Worm (Caenorhabditis elegans) whole organism, L1 larva: ENCODE results near the gene srlf-22.

Experiments used
- C34B4.2 ChIP-seq: sonication (generic microtip); optimal IDR thresholded peaks from 2 replicates; lab custom pipeline; 2017; ENCODE audit warnings: mild to moderate bottlenecking, missing genetic modification characterization, missing compliant biosample characterization
- F16B12.6 ChIP-seq: fragments of 150-350 bp; optimal IDR thresholded peaks from 2 replicates; lab custom pipeline; 2014; ENCODE audit warnings: missing biosample characterization, missing genetic modification characterization
- alr-1 ChIP-seq: fragments of 200-800 bp; sonication (Bioruptor generic); optimal IDR thresholded peaks from 2 replicates; lab custom pipeline; 2018; ENCODE audit warnings: borderline replicate concordance, mild to moderate bottlenecking, missing genetic modification characterization, missing compliant biosample characterization
- blmp-1 ChIP-seq: fragments of 150-350 bp; optimal IDR thresholded peaks from 2 replicates; lab custom pipeline; 2014; ENCODE audit warnings: missing biosample characterization, missing genetic modification characterization
- ceh-88 ChIP-seq: fragments of 200-800 bp; sonication (Bioruptor generic); IDR thresholded peaks from 2 replicates; pipeline ENCODE4 v1.3.6; 2022; ENCODE audit warnings: missing genetic modification characterization, missing compliant biosample characterization
- dpl-1 ChIP-seq, 3 experiments: fragments of 150-350 bp in 2 of 3; sonication (generic microtip) in 1 of 3; optimal IDR thresholded peaks; 2 replicates each; lab custom pipeline; 2014 to 2017; ENCODE audit warnings: missing biosample characterization in 3 of 3, missing genetic modification characterization in 3 of 3, missing genetic modification reagents in 3 of 3
- dsc-1 ChIP-seq: sonication (generic microtip); optimal IDR thresholded peaks from 2 replicates; lab custom pipeline; 2016; ENCODE audit warnings: mild to moderate bottlenecking, missing genetic modification characterization, missing compliant biosample characterization
- egl-13 ChIP-seq: sonication (generic microtip); optimal IDR thresholded peaks from 2 replicates; lab custom pipeline; 2016; ENCODE audit warnings: missing genotype, missing genetic modification reagents, missing genetic modification characterization, missing compliant biosample characterization
- ets-5 ChIP-seq: fragments of 200-800 bp; sonication (Bioruptor generic); IDR thresholded peaks from 2 replicates; pipeline ENCODE4 v1.3.6; 2022; ENCODE audit warnings: missing genetic modification characterization, missing compliant biosample characterization
- fkh-10 ChIP-seq: sonication (generic microtip); optimal IDR thresholded peaks from 2 replicates; lab custom pipeline; 2017; ENCODE audit warnings: missing biosample characterization, missing genetic modification reagents, missing genetic modification characterization
- fkh-4 ChIP-seq: sonication (generic microtip); optimal IDR thresholded peaks from 2 replicates; lab custom pipeline; 2016; ENCODE audit warnings: missing compliant biosample characterization, missing genetic modification characterization, borderline replicate concordance
- fos-1 ChIP-seq: fragments of 150-350 bp; optimal IDR thresholded peaks from 2 replicates; lab custom pipeline; 2014; ENCODE audit warnings: missing biosample characterization, missing genetic modification characterization
- hlh-4 ChIP-seq: sonication (generic microtip); optimal IDR thresholded peaks from 2 replicates; lab custom pipeline; 2016; ENCODE audit warnings: mild to moderate bottlenecking, missing genetic modification characterization, missing compliant biosample characterization
- isw-1 ChIP-seq: fragments of 200-800 bp; sonication (Bioruptor generic); IDR thresholded peaks from 2 replicates; pipeline ENCODE4 v1.3.6; 2022; ENCODE audit warnings: missing genetic modification characterization, missing compliant biosample characterization
- lin-35 ChIP-seq, 2 experiments: fragments of 150-350 bp; optimal IDR thresholded peaks; 2 replicates each; lab custom pipeline; 2014; ENCODE audit warnings: missing biosample characterization in 2 of 2, missing genetic modification characterization in 2 of 2, missing genetic modification reagents in 2 of 2
- lin-39 ChIP-seq: fragments of 150-350 bp; optimal IDR thresholded peaks from 2 replicates; lab custom pipeline; 2014; ENCODE audit warnings: missing biosample characterization, missing genetic modification reagents, missing genetic modification characterization
- lsy-2 ChIP-seq, 2 experiments: fragments of 150-350 bp; optimal IDR thresholded peaks; 2 replicates each; lab custom pipeline; 2014; ENCODE audit warnings: missing biosample characterization in 2 of 2, missing genetic modification characterization in 2 of 2
- mab-9 ChIP-seq: fragments of 200-800 bp; sonication (Bioruptor generic); IDR thresholded peaks from 2 replicates; pipeline ENCODE4 v1.3.6; 2022; ENCODE audit warnings: missing genetic modification reagents, missing genetic modification characterization, missing compliant biosample characterization
- mdl-1 ChIP-seq, 2 experiments: fragments of 150-350 bp; optimal IDR thresholded peaks; 2 replicates each; lab custom pipeline; 2014 to 2017; ENCODE audit warnings: missing biosample characterization in 2 of 2, missing genetic modification characterization in 2 of 2, inconsistent platforms in 1 of 2
- mef-2 ChIP-seq: fragments of 150-350 bp; optimal IDR thresholded peaks from 2 replicates; lab custom pipeline; 2014; ENCODE audit warnings: missing biosample characterization, missing genetic modification characterization
- mep-1 ChIP-seq: fragments of 150-350 bp; optimal IDR thresholded peaks from 2 replicates; lab custom pipeline; 2014; ENCODE audit warnings: missing biosample characterization, missing genetic modification characterization
- nhr-12 ChIP-seq: sonication (generic microtip); optimal IDR thresholded peaks from 2 replicates; lab custom pipeline; 2017; ENCODE audit warnings: missing biosample characterization, missing genetic modification characterization
- nhr-20 ChIP-seq: sonication (generic microtip); optimal IDR thresholded peaks from 2 replicates; lab custom pipeline; 2016; ENCODE audit warnings: mild to moderate bottlenecking, missing genetic modification characterization, missing compliant biosample characterization
- nhr-47 ChIP-seq: sonication (generic microtip); optimal IDR thresholded peaks from 2 replicates; lab custom pipeline; 2016; ENCODE audit warnings: mild to moderate bottlenecking, missing genetic modification characterization, moderate library complexity, missing compliant biosample characterization
- nhr-77 ChIP-seq: fragments of 150-350 bp; optimal IDR thresholded peaks from 2 replicates; lab custom pipeline; 2014; ENCODE audit warnings: missing biosample characterization, missing genetic modification characterization
- nhr-85 ChIP-seq: sonication (generic microtip); peaks from one replicate; lab custom pipeline; 2016; ENCODE audit warnings: missing genetic modification characterization, inconsistent platforms, missing compliant biosample characterization
- pax-3 ChIP-seq: fragments of 200-800 bp; sonication (Bioruptor generic); optimal IDR thresholded peaks from 2 replicates; lab custom pipeline; 2018; ENCODE audit warnings: mild to moderate bottlenecking, missing genetic modification characterization, moderate library complexity, missing compliant biosample characterization
- pqm-1 ChIP-seq: sonication (generic microtip); optimal IDR thresholded peaks from 3 replicates; lab custom pipeline; 2017; ENCODE audit warnings: missing biosample characterization, missing genetic modification characterization
- rnt-1 ChIP-seq: sonication (generic microtip); optimal IDR thresholded peaks from 2 replicates; lab custom pipeline; 2016; ENCODE audit warnings: mild to moderate bottlenecking, missing genetic modification characterization, moderate library complexity, missing compliant biosample characterization
- snpc-4 ChIP-seq: fragments of 150-350 bp; optimal IDR thresholded peaks from 2 replicates; lab custom pipeline; 2014; ENCODE audit warnings: missing biosample characterization, missing genetic modification characterization
- sox-4 ChIP-seq: sonication (generic microtip); optimal IDR thresholded peaks from 2 replicates; lab custom pipeline; 2016; ENCODE audit warnings: missing genetic modification characterization, missing compliant biosample characterization
- swsn-7 ChIP-seq: sonication (generic microtip); optimal IDR thresholded peaks from 2 replicates; lab custom pipeline; 2016; ENCODE audit warnings: missing genetic modification characterization, missing compliant biosample characterization
- unc-130 ChIP-seq: fragments of 150-350 bp; optimal IDR thresholded peaks from 2 replicates; lab custom pipeline; 2017; ENCODE audit warnings: missing biosample characterization, missing genetic modification characterization, inconsistent platforms
- unc-30 ChIP-seq: sonication (generic microtip); optimal IDR thresholded peaks from 2 replicates; lab custom pipeline; 2017; ENCODE audit warnings: missing biosample characterization, missing genetic modification characterization
- vab-15 ChIP-seq: sonication (generic microtip); optimal IDR thresholded peaks from 2 replicates; lab custom pipeline; 2017; ENCODE audit warnings: missing genotype, mild to moderate bottlenecking, missing genetic modification characterization, missing compliant biosample characterization
- xbp-1 ChIP-seq: sonication (generic microtip); optimal IDR thresholded peaks from 2 replicates; lab custom pipeline; 2016; ENCODE audit warnings: missing genetic modification characterization, missing compliant biosample characterization
- zip-4 ChIP-seq: fragments of 200-800 bp; sonication (Bioruptor generic); optimal IDR thresholded peaks from 2 replicates; lab custom pipeline; 2018; ENCODE audit warnings: mild to moderate bottlenecking, missing genetic modification characterization, moderate library complexity, missing compliant biosample characterization
- ztf-4 ChIP-seq: fragments of 150-350 bp; optimal IDR thresholded peaks from 2 replicates; lab custom pipeline; 2014; ENCODE audit warnings: missing biosample characterization, missing genetic modification characterization

srlf-22 gene

DNA sequence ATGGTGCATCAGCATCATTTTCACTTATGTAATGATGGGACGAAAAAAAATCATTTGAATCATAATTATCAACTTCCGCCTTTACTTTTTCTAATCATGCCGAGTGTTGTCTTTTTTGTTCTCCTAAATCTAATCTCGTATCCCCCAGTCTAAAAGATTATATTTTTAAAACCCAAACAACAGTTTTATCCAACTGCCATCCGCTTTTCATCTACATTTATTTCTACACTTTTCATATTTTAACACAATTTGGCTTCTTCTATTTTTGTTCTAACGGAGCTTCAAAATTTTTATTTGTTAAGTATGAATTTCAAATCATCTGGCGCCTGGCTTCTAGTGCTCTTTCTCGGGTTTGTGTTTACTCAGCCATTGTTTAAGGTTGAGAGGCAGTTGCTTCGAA, 38.8 kb upstream of the srlf-22 start, which contains the start of gene K09C6.3:
Gene K09C6.3, plus strand, starts transcription at position 301 of the 400 bp plus-strand sequence.
- TF ChIP-seq lin-35 (GFP tag; optimal IDR thresholded peaks at IDR 0.05; lab: Kevin White, UChicago) (no peak), dpl-1 (GFP tag; optimal IDR thresholded peaks at IDR 0.05; lab: Kevin White, UChicago) (no peak), nhr-85 (tag; lab: Kevin White, UChicago) (no peak), nhr-12 (tag; lab: Kevin White, UChicago) (no peak), lin-39 (tag; lab: Kevin White, UChicago) (no peak), isw-1 (GFP tag; lab: Robert Waterston, UW) (no peak), mdl-1 (tag; optimal IDR thresholded peaks at IDR 0.05; lab: Kevin White, UChicago) (no peak), lsy-2 (tag; optimal IDR thresholded peaks at IDR 0.05; lab: Kevin White, UChicago) (no peak), F16B12.6 (tag; lab: Kevin White, UChicago) (no peak), mef-2 (tag; lab: Kevin White, UChicago) (no peak)

DNA sequence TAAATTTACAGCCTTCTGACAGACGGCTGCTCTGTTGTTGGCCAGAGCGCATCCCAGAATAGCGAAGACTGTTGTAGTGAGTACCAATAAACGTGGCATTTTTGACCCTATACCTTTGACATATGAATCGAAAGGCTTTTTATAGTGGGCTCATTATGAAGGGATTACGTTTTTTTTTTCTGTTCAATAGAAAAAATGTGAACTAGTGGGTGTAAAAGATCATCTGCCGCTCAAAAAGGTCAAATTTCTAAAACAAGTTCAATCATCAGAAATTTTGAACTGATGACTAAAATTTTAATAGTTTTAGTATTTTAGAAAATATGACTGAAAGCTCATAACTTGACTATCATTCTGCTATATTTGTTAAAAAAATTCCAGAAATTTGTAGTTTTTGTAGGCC, 36.0 kb upstream of the srlf-22 start, which contains the start of gene K09C6.9:
Gene K09C6.9, minus strand, starts transcription at position 101 of the 400 bp plus-strand sequence.
- TF ChIP-seq alr-1 (tag; lab: Kevin White, UChicago) (no peak), dsc-1 (tag; lab: Kevin White, UChicago) (no peak), rnt-1 (tag; lab: Kevin White, UChicago) (no peak), nhr-77 (tag; lab: Kevin White, UChicago) (no peak)
- TF ChIP-seq, all 84 proteins: peak for 0

- TF ChIP-seq egl-13: no peak
- TF ChIP-seq vab-15 (tag; lab: Kevin White, UChicago): no peak
- TF ChIP-seq xbp-1 (tag; lab: Kevin White, UChicago): no peak
- TF ChIP-seq dsc-1 (tag; lab: Kevin White, UChicago): no peak
- no peak for TF ChIP-seq ztf-4 (tag; lab: Kevin White, UChicago)
- no peak for TF ChIP-seq nhr-12 (tag; lab: Kevin White, UChicago)
- TF ChIP-seq C34B4.2 (tag; lab: Kevin White, UChicago): no peak
- no peak for TF ChIP-seq isw-1 (GFP tag; lab: Robert Waterston, UW)
- TF ChIP-seq pqm-1 (tag; lab: Kevin White, UChicago): no peak
- TF ChIP-seq hlh-4 (tag; lab: Kevin White, UChicago): no peak
- no peak for TF ChIP-seq swsn-7
- no peak for TF ChIP-seq mab-9 (GFP tag; lab: Robert Waterston, UW)
- TF ChIP-seq lin-35 (GFP tag; optimal IDR thresholded peaks at IDR 0.05; lab: Kevin White, UChicago): no peak
- no peak for TF ChIP-seq ceh-88 (GFP tag; lab: Robert Waterston, UW)
Observed at ce11 chrV:856549-856948, 34.4 kb upstream of the srlf-22 start, which contains the start of gene K09C6.2. Gene K09C6.2, plus strand, starts transcription at chrV:856849.

- no peak for TF ChIP-seq lin-39 (tag; lab: Kevin White, UChicago)
- TF ChIP-seq snpc-4 (tag; lab: Kevin White, UChicago): peak; percentile 91
- TF ChIP-seq, all 84 proteins: peak for 1
Observed at ce11 chrV:858841-859456, 32.0 kb upstream of the srlf-22 start.

DNA sequence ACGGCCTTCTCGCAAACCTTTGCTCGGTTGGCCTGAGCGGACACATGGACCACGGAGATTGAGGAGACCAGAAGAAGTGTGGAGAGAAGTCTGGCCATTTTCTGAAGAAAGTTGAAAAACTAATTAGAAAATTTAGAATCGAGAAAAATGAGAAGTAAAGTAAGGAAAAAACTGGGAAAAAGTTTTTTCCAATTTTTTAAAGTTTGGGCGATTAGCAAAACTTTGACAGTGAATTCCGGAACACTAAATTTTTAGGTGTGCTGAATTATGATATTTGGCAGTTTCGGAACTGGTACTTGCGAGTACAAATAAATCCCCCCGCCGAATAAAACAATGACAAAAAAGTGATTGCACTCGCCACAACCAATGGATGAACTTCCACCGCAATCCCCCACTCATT, 24.2 kb upstream of the srlf-22 start, which contains the start of gene T02B11.3:
Gene T02B11.3, minus strand, starts transcription at position 101 of the 400 bp plus-strand sequence.
- TF ChIP-seq fkh-10 (GFP tag; lab: Kevin White, UChicago) (no peak), zip-4 (GFP tag; lab: Kevin White, UChicago) (no peak), fos-1 (tag; lab: Kevin White, UChicago) (no peak), pax-3 (no peak), mep-1 (tag; lab: Kevin White, UChicago) (no peak), ets-5 (GFP tag; lab: Robert Waterston, UW) (no peak), swsn-7 (no peak), unc-30 (tag; lab: Kevin White, UChicago) (no peak), fkh-4 (no peak), nhr-20 (tag; lab: Kevin White, UChicago) (no peak), nhr-47 (tag; lab: Kevin White, UChicago) (no peak), blmp-1 (tag; lab: Kevin White, UChicago) (no peak), ceh-88 (GFP tag; lab: Robert Waterston, UW) (no peak), unc-130 (tag; lab: Kevin White, UChicago) (no peak), sox-4 (no peak), isw-1 (GFP tag; lab: Robert Waterston, UW) (no peak), mdl-1 (tag; optimal IDR thresholded peaks at IDR 0.05; lab: Kevin White, UChicago) (no peak), alr-1 (tag; lab: Kevin White, UChicago) (no peak)
